Worm (Caenorhabditis elegans) whole organism, L3 larva: Measurements from ENCODE around the gene spig-9.

Experiments
- elt-1 ChIP-seq: fragments of 150-350 bp; optimal IDR thresholded peaks from 2 replicates; lab custom pipeline; 2014; ENCODE audit warnings: missing biosample characterization, missing genetic modification characterization
- elt-3 ChIP-seq, 3 experiments: fragments of 150-350 bp in 1 of 3; sonication (generic microtip) in 2 of 3; optimal IDR thresholded peaks; 2 replicates in 2 of 3; 4 replicates in 1 of 3; lab custom pipeline; 2014 to 2017; ENCODE audit warnings: missing biosample characterization in 3 of 3, missing genetic modification characterization in 3 of 3
- nhr-23 ChIP-seq: fragments of 150-350 bp; optimal IDR thresholded peaks from 2 replicates; lab custom pipeline; 2014; ENCODE audit warnings: missing biosample characterization, missing genetic modification reagents, missing genetic modification characterization
- unc-62 ChIP-seq: fragments of 150-350 bp; sonication (generic microtip); optimal IDR thresholded peaks from 4 replicates; lab custom pipeline; 2014; ENCODE audit warnings: missing biosample characterization, missing genetic modification reagents, missing genetic modification characterization
- ztf-11 ChIP-seq: fragments of 150-350 bp; optimal IDR thresholded peaks from 2 replicates; lab custom pipeline; 2014; ENCODE audit warnings: missing biosample characterization, missing genetic modification characterization

Gene spig-9

ce11 chrV:13562748-13563147, 48.9 kb downstream of the spig-9 start:
- TF ChIP-seq elt-1 (tag; lab: Kevin White, UChicago): no peak
- TF ChIP-seq ztf-11: no peak
- no peak for TF ChIP-seq unc-62 (GFP tag; lab: Kevin White, UChicago)
- TF ChIP-seq elt-3 (tag; optimal IDR thresholded peaks at IDR 0.05; lab: Kevin White, UChicago): no peak
- no peak for TF ChIP-seq nhr-23
